Fruit fly (Drosophila melanogaster) whole organism, prepupa: ENCODE measurements around the gene wb.

Experiments
- Blimp-1 ChIP-seq: fragments of 200-800 bp; sonication (Bioruptor generic); optimal IDR thresholded peaks from 3 replicates; lab custom pipeline; 2017; ENCODE audit warnings: missing biosample characterization, missing genetic modification characterization, mild to moderate bottlenecking, moderate library complexity, missing genetic modification reagents
- CG10631 ChIP-seq: fragments of 200-800 bp; sonication (Bioruptor generic); optimal IDR thresholded peaks from 2 replicates; lab custom pipeline; 2016; ENCODE audit warnings: missing biosample characterization, missing genetic modification characterization
- CG10669 ChIP-seq: fragments of 200-800 bp; sonication (Bioruptor generic); optimal IDR thresholded peaks from 3 replicates; lab custom pipeline; 2018; ENCODE audit warnings: missing biosample characterization, mild to moderate bottlenecking, missing genetic modification characterization, moderate library complexity
- CG11294 ChIP-seq: fragments of 200-800 bp; sonication (Bioruptor generic); IDR thresholded peaks from 2 replicates; pipeline ENCODE4 v1.3.6; 2022; ENCODE audit warnings: missing biosample characterization, missing genetic modification characterization
- CG11762 ChIP-seq: fragments of 200-800 bp; sonication (Bioruptor generic); optimal IDR thresholded peaks from 3 replicates; lab custom pipeline; 2016; ENCODE audit warnings: missing biosample characterization, missing genetic modification characterization; ENCODE audit not compliant: insufficient read depth
- CG11902 ChIP-seq: fragments of 200-800 bp; sonication (Bioruptor generic); optimal IDR thresholded peaks from 3 replicates; lab custom pipeline; 2016; ENCODE audit warnings: missing biosample characterization, missing genetic modification characterization
- CG15336 ChIP-seq: fragments of 200-800 bp; sonication (Bioruptor generic); IDR thresholded peaks from 2 replicates; pipeline ENCODE4 v1.3.6; 2022; ENCODE audit warnings: missing biosample characterization, missing genetic modification characterization
- CG1621 ChIP-seq: fragments of 200-800 bp; sonication (Bioruptor generic); optimal IDR thresholded peaks from 3 replicates; lab custom pipeline; 2018; ENCODE audit warnings: missing biosample characterization, mild to moderate bottlenecking, missing genetic modification characterization
- CG16779 ChIP-seq: fragments of 200-800 bp; sonication (Bioruptor generic); optimal IDR thresholded peaks from 3 replicates; lab custom pipeline; 2017; ENCODE audit warnings: missing biosample characterization, mild to moderate bottlenecking, missing genetic modification characterization
- CG3032 ChIP-seq: fragments of 200-800 bp; optimal IDR thresholded peaks from 2 replicates; lab custom pipeline; 2019; ENCODE audit warnings: missing biosample characterization, mild to moderate bottlenecking, missing genetic modification characterization, moderate library complexity
- CG31627 ChIP-seq: fragments of 200-800 bp; sonication (Bioruptor generic); optimal IDR thresholded peaks from 3 replicates; lab custom pipeline; 2016; ENCODE audit warnings: missing biosample characterization, missing genetic modification characterization
- CG32006 ChIP-seq: fragments of 200-800 bp; sonication (Bioruptor generic); optimal IDR thresholded peaks from 3 replicates; lab custom pipeline; 2017; ENCODE audit warnings: missing biosample characterization, mild to moderate bottlenecking, missing genetic modification characterization
- CG34406 ChIP-seq: fragments of 200-800 bp; sonication (Bioruptor generic); optimal IDR thresholded peaks from 3 replicates; lab custom pipeline; 2016; ENCODE audit warnings: missing biosample characterization, missing genetic modification characterization
- CG3919 ChIP-seq: fragments of 200-800 bp; sonication (Bioruptor generic); optimal IDR thresholded peaks from 3 replicates; lab custom pipeline; 2016; ENCODE audit warnings: missing biosample characterization, missing genetic modification characterization
- CG4318 ChIP-seq: fragments of 200-800 bp; sonication (Bioruptor generic); optimal IDR thresholded peaks from 3 replicates; lab custom pipeline; 2017; ENCODE audit warnings: missing biosample characterization, mild to moderate bottlenecking, missing genetic modification characterization
- CG6163 ChIP-seq: fragments of 200-800 bp; sonication (Bioruptor generic); IDR thresholded peaks from 3 replicates; pipeline ENCODE4 v1.3.6; 2022; ENCODE audit warnings: missing biosample characterization, missing genetic modification characterization
- CG6276 ChIP-seq: fragments of 200-800 bp; sonication (Bioruptor generic); optimal IDR thresholded peaks from 2 replicates; lab custom pipeline; 2017; ENCODE audit warnings: missing biosample characterization, mild to moderate bottlenecking, missing genetic modification characterization
- CG6792 ChIP-seq: fragments of 200-800 bp; sonication (Bioruptor generic); optimal IDR thresholded peaks from 3 replicates; lab custom pipeline; 2016; ENCODE audit warnings: missing biosample characterization, missing genetic modification characterization
- CG6808 ChIP-seq: fragments of 200-800 bp; sonication (Bioruptor generic); optimal IDR thresholded peaks from 3 replicates; lab custom pipeline; 2017; ENCODE audit warnings: missing biosample characterization, missing genetic modification characterization, mild to moderate bottlenecking, moderate library complexity, missing genetic modification reagents
- CG7368 ChIP-seq: fragments of 200-800 bp; sonication (Bioruptor generic); optimal IDR thresholded peaks from 3 replicates; lab custom pipeline; 2016; ENCODE audit warnings: missing biosample characterization, missing genetic modification characterization
- CG8119 ChIP-seq: fragments of 200-800 bp; sonication (Bioruptor generic); IDR thresholded peaks from 3 replicates; pipeline ENCODE4 v1.3.6; 2022; ENCODE audit warnings: missing biosample characterization, missing genetic modification characterization
- CG8319 ChIP-seq: fragments of 200-800 bp; sonication (Bioruptor generic); optimal IDR thresholded peaks from 3 replicates; lab custom pipeline; 2016; ENCODE audit warnings: missing biosample characterization, missing genetic modification characterization
- Eip75B ChIP-seq: fragments of 200-800 bp; sonication (Bioruptor generic); optimal IDR thresholded peaks from 3 replicates; lab custom pipeline; 2016; ENCODE audit warnings: missing biosample characterization, missing genetic modification characterization
- Eip78C ChIP-seq: fragments of 200-800 bp; sonication (Bioruptor generic); peaks from one replicate; lab custom pipeline; 2016; ENCODE audit warnings: missing biosample characterization, missing genetic modification characterization
- Eip93F ChIP-seq: fragments of 200-800 bp; sonication (Bioruptor generic); optimal IDR thresholded peaks from 2 replicates; lab custom pipeline; 2016; ENCODE audit warnings: missing biosample characterization, mild to moderate bottlenecking, missing genetic modification characterization
- Ets21C ChIP-seq: fragments of 200-800 bp; sonication (Bioruptor generic); optimal IDR thresholded peaks from 3 replicates; lab custom pipeline; 2016; ENCODE audit warnings: missing biosample characterization, missing genetic modification characterization
- Gug ChIP-seq: fragments of 200-800 bp; sonication (Bioruptor generic); IDR thresholded peaks from 2 replicates; pipeline ENCODE4 v1.3.6; 2022; ENCODE audit warnings: missing biosample characterization, missing genetic modification characterization
- Hr39 ChIP-seq: fragments of 200-800 bp; sonication (Bioruptor generic); optimal IDR thresholded peaks from 2 replicates; lab custom pipeline; 2016; ENCODE audit warnings: missing biosample characterization, missing genetic modification characterization
- Lpt ChIP-seq: fragments of 200-800 bp; sonication (Bioruptor generic); optimal IDR thresholded peaks from 3 replicates; lab custom pipeline; 2016; ENCODE audit warnings: missing biosample characterization, missing genetic modification characterization
- Met ChIP-seq: fragments of 200-800 bp; sonication (Bioruptor generic); optimal IDR thresholded peaks from 3 replicates; lab custom pipeline; 2016; ENCODE audit warnings: missing biosample characterization, missing genetic modification characterization
- OdsH ChIP-seq: fragments of 200-800 bp; sonication (Bioruptor generic); optimal IDR thresholded peaks from 3 replicates; lab custom pipeline; 2016; ENCODE audit warnings: missing biosample characterization, missing genetic modification characterization
- Sox102F ChIP-seq: fragments of 200-800 bp; sonication (Bioruptor generic); optimal IDR thresholded peaks from 2 replicates; lab custom pipeline; 2016; ENCODE audit warnings: missing biosample characterization, mild to moderate bottlenecking, missing genetic modification characterization
- Sox15 ChIP-seq: fragments of 200-800 bp; sonication (Bioruptor generic); optimal IDR thresholded peaks from 3 replicates; lab custom pipeline; 2016; ENCODE audit warnings: missing biosample characterization, missing genetic modification characterization
- achi ChIP-seq: fragments of 200-800 bp; sonication (Bioruptor generic); optimal IDR thresholded peaks from 3 replicates; lab custom pipeline; 2016; ENCODE audit warnings: missing biosample characterization, missing genetic modification characterization
- acj6 ChIP-seq: fragments of 200-800 bp; sonication (Bioruptor generic); optimal IDR thresholded peaks from 3 replicates; lab custom pipeline; 2016; ENCODE audit warnings: missing biosample characterization, missing genetic modification characterization
- dac ChIP-seq: fragments of 200-800 bp; sonication (Bioruptor generic); optimal IDR thresholded peaks from 2 replicates; lab custom pipeline; 2017; ENCODE audit warnings: missing biosample characterization, mild to moderate bottlenecking, missing genetic modification characterization
- eg ChIP-seq: fragments of 200-800 bp; sonication (Bioruptor generic); IDR thresholded peaks from 3 replicates; pipeline ENCODE4 v1.3.6; 2022; ENCODE audit warnings: missing biosample characterization, missing genetic modification characterization
- esn ChIP-seq: fragments of 200-800 bp; sonication (Bioruptor generic); optimal IDR thresholded peaks from 2 replicates; lab custom pipeline; 2016; ENCODE audit warnings: missing biosample characterization, mild to moderate bottlenecking, missing genetic modification characterization, moderate library complexity
- fkh ChIP-seq: fragments of 200-800 bp; sonication (Bioruptor generic); optimal IDR thresholded peaks from 3 replicates; lab custom pipeline; 2017; ENCODE audit warnings: missing biosample characterization, mild to moderate bottlenecking, missing genetic modification characterization, moderate library complexity
- lz ChIP-seq: fragments of 200-800 bp; sonication (Bioruptor generic); optimal IDR thresholded peaks from 3 replicates; lab custom pipeline; 2016; ENCODE audit warnings: missing biosample characterization, missing genetic modification characterization
- net ChIP-seq: fragments of 200-800 bp; sonication (Bioruptor generic); optimal IDR thresholded peaks from 3 replicates; lab custom pipeline; 2016; ENCODE audit warnings: missing biosample characterization, missing genetic modification characterization
- pdm3 ChIP-seq: fragments of 200-800 bp; sonication (Bioruptor generic); optimal IDR thresholded peaks from 3 replicates; lab custom pipeline; 2016; ENCODE audit warnings: missing biosample characterization, missing genetic modification characterization
- salr ChIP-seq, 2 experiments: fragments of 200-800 bp; sonication (Bioruptor generic); optimal IDR thresholded peaks; 3 replicates each; lab custom pipeline; 2016 to 2018; ENCODE audit warnings: missing biosample characterization in 2 of 2, missing genetic modification characterization in 2 of 2, mild to moderate bottlenecking in 1 of 2
- spab ChIP-seq: fragments of 200-800 bp; sonication (Bioruptor generic); optimal IDR thresholded peaks from 2 replicates; lab custom pipeline; 2017; ENCODE audit warnings: missing biosample characterization, mild to moderate bottlenecking, missing genetic modification characterization, missing genetic modification reagents
- ss ChIP-seq, 2 experiments: fragments of 200-800 bp; sonication (Bioruptor generic); optimal IDR thresholded peaks; 2 replicates in 1 of 2; 3 replicates in 1 of 2; lab custom pipeline; 2017 to 2018; ENCODE audit warnings: mild to moderate bottlenecking in 2 of 2, missing biosample characterization in 2 of 2, missing genetic modification characterization in 2 of 2, moderate library complexity in 1 of 2
- svp ChIP-seq: fragments of 200-800 bp; sonication (Bioruptor generic); peaks from one replicate; lab custom pipeline; 2016; ENCODE audit warnings: missing biosample characterization, missing genetic modification characterization
- topi ChIP-seq: fragments of 200-800 bp; sonication (Bioruptor generic); optimal IDR thresholded peaks from 3 replicates; lab custom pipeline; 2016; ENCODE audit warnings: missing biosample characterization, missing genetic modification characterization
- vri ChIP-seq: fragments of 200-800 bp; sonication (Bioruptor generic); optimal IDR thresholded peaks from 3 replicates; lab custom pipeline; 2016; ENCODE audit warnings: missing biosample characterization, mild to moderate bottlenecking, missing genetic modification characterization

The wb gene

DNA sequence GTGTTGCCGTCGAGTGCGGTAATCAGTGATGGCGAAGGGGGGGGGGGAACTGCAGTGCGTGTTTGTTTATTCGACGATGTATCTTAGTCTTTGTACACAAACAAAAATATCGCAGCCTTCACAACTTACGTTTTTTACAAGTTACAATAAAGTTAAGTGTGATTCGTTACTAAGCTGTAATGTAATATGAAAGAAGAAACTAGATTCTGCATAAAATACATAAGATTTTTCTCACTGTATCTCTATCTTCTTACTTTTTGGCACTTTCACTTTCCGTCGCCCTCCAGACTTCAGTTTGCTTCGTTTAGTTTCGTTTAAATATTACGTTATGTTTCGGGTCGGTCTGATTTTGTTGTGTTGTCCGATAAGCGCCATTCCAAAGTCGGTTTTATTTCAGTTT lies 17.3 kb upstream of the wb start (continued):
- TF ChIP-seq CG31627 (peak; percentile 43), pdm3 (GFP tag; lab: Kevin White, UChicago) (peak; percentile 33), CG34406 (GFP tag; lab: Kevin White, UChicago) (peak; percentile 34), Hr39 (peak; percentile 55), CG11294 (no peak), salr (GFP tag; optimal IDR thresholded peaks at IDR 0.05; lab: Kevin White, UChicago) (no peak), Ets21C (no peak), CG6163 (GFP tag; lab: Robert Waterston, UW) (peak; percentile 49; the same call in 1 of the 3 replicates), CG6276 (GFP tag; lab: Kevin White, UChicago) (peak; percentile 22), fkh (GFP tag; lab: Kevin White, UChicago) (peak; percentile 48), CG3032 (tag; lab: Kevin White, UChicago) (no peak), Sox102F (GFP tag; lab: Kevin White, UChicago) (no peak), net (GFP tag; lab: Kevin White, UChicago) (peak; percentile 15), Blimp-1 (peak; percentile 38), CG6792 (GFP tag; lab: Kevin White, UChicago) (peak; percentile 57), esn (GFP tag; lab: Kevin White, UChicago) (peak; percentile 23), Eip75B (no peak)

DNA sequence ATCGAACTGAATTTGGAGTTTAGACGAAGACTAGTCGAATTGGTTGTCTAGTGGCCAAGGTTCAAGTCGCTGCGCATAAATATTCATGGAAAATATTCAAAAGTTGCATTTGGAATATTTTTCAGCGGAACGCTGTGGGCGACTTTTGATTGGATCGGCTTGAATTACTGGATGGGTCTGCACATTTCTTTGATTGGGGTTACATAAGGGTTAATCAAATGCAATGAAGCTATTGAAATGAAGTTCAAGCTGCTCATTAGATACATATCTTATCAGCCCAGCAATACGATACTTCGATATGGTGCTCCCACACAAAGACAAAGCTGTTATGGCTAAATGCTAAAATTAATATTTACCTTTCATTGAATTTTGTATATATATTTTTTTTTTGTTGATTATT lies 16.8 kb upstream of the wb start:
- no peak for TF ChIP-seq CG32006 (GFP tag; lab: Kevin White, UChicago)
- TF ChIP-seq CG3919 (GFP tag; lab: Kevin White, UChicago): no peak
- TF ChIP-seq dac (GFP tag; lab: Kevin White, UChicago): no peak
- TF ChIP-seq CG6808 (GFP tag; lab: Kevin White, UChicago): no peak
- no peak for TF ChIP-seq achi
- TF ChIP-seq CG7368 (GFP tag; lab: Kevin White, UChicago): no peak
- no peak for TF ChIP-seq CG15336 (GFP tag; lab: Robert Waterston, UW)
- no peak for TF ChIP-seq Eip78C
- no peak for TF ChIP-seq CG6792 (GFP tag; lab: Kevin White, UChicago)
- no peak for TF ChIP-seq vri
- no peak for TF ChIP-seq acj6 (GFP tag; lab: Kevin White, UChicago)
- no peak for TF ChIP-seq eg (GFP tag; lab: Robert Waterston, UW)
- TF ChIP-seq spab: no peak
- no peak for TF ChIP-seq Gug (GFP tag; lab: Robert Waterston, UW)
- TF ChIP-seq Sox15 (GFP tag; lab: Kevin White, UChicago): no peak
- TF ChIP-seq salr (GFP tag; optimal IDR thresholded peaks at IDR 0.05; lab: Kevin White, UChicago): no peak
- no peak for TF ChIP-seq CG1621 (tag; lab: Kevin White, UChicago)
- TF ChIP-seq Eip75B: no peak
- TF ChIP-seq CG10631 (GFP tag; lab: Kevin White, UChicago): no peak

dm6 chr2L:14247853-14248252 lies 15.0 kb upstream of the wb start:
- TF ChIP-seq CG31627: peak; percentile 37
- TF ChIP-seq CG8119 (GFP tag; lab: Robert Waterston, UW): no peak
- peak; percentile 6 for TF ChIP-seq CG8319 (GFP tag; lab: Kevin White, UChicago)
- TF ChIP-seq CG10669 (GFP tag; lab: Kevin White, UChicago): no peak
- peak; percentile 58 for TF ChIP-seq CG6792 (GFP tag; lab: Kevin White, UChicago)
- TF ChIP-seq CG3032 (tag; lab: Kevin White, UChicago): no peak
- TF ChIP-seq OdsH: peak; percentile 34
- no peak for TF ChIP-seq lz (GFP tag; lab: Kevin White, UChicago)
- TF ChIP-seq Blimp-1: peak; percentile 4
- TF ChIP-seq pdm3 (GFP tag; lab: Kevin White, UChicago): no peak
- peak; percentile 67 for TF ChIP-seq topi (GFP tag; lab: Kevin White, UChicago)
- TF ChIP-seq ss (GFP tag; optimal IDR thresholded peaks at IDR 0.05; lab: Kevin White, UChicago): no peak
- TF ChIP-seq Ets21C: no peak
- TF ChIP-seq Sox102F (GFP tag; lab: Kevin White, UChicago): peak; percentile 25
- TF ChIP-seq Eip93F: no peak
- TF ChIP-seq CG3919 (GFP tag; lab: Kevin White, UChicago): peak; percentile 61
- TF ChIP-seq CG6163 (GFP tag; lab: Robert Waterston, UW): no peak
- peak; percentile 24 for TF ChIP-seq acj6 (GFP tag; lab: Kevin White, UChicago)
- TF ChIP-seq CG4318 (GFP tag; lab: Kevin White, UChicago): no peak
- TF ChIP-seq CG11294: no peak
- TF ChIP-seq Lpt (GFP tag; lab: Kevin White, UChicago): no peak
- TF ChIP-seq Met (GFP tag; lab: Kevin White, UChicago): peak; percentile 68
- no peak for TF ChIP-seq salr (GFP tag; optimal IDR thresholded peaks at IDR 0.05; lab: Kevin White, UChicago)
- no peak for TF ChIP-seq CG6808 (GFP tag; lab: Kevin White, UChicago)
- no peak for TF ChIP-seq CG11762 (GFP tag; lab: Kevin White, UChicago)
- TF ChIP-seq CG11902 (GFP tag; lab: Kevin White, UChicago): peak; percentile 61
- peak; percentile 26 for TF ChIP-seq CG7368 (GFP tag; lab: Kevin White, UChicago)
- TF ChIP-seq svp (GFP tag; lab: Kevin White, UChicago): peak; percentile 85
- no peak for TF ChIP-seq CG16779 (tag; lab: Kevin White, UChicago)
